Fruit fly (Drosophila melanogaster) whole organism: ENCODE measurements around the gene Septin4.

Source experiments
- CG8478 ChIP-seq: fragments of >200 bp; optimal IDR thresholded peaks from 2 replicates; lab custom pipeline; 2018; ENCODE audit warnings: inconsistent platforms
- Dll ChIP-seq: fragments of >200 bp; optimal IDR thresholded peaks from 2 replicates; lab custom pipeline; 2017
- EcR ChIP-seq, 2 experiments: fragments of >200 bp; optimal IDR thresholded peaks; 2 replicates each; lab custom pipeline; 2017; ENCODE audit warnings: missing biosample characterization in 2 of 2, missing genetic modification characterization in 2 of 2, missing genetic modification reagents in 2 of 2
- pan ChIP-seq: fragments of >200 bp; optimal IDR thresholded peaks from 2 replicates; lab custom pipeline; 2017
- usp ChIP-seq: fragments of >200 bp; optimal IDR thresholded peaks from 2 replicates; lab custom pipeline; 2017; ENCODE audit warnings: missing biosample characterization, missing genetic modification characterization, mixed read lengths

DNA sequence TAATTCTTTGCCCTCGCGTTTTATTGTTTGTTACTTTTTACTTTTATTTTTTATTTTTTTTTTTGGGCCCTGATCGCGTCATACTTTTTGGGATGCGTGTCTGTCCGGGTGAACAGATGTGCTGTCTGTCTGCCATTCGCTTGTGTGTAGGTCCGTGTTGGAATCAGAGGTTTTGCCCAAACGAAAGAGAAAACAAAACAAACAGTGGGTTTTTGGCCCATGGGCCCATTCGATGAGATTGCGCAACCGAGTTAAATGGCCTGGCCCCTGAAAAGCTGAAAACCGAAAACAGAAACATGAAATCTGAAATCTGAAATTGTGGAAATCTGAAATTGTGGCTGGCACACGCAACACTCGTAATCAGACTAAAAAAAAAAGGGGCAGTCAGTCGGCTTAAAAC lies 49.5 kb downstream of the Septin4 start:
- no peak for TF ChIP-seq EcR (GFP tag; optimal IDR thresholded peaks at IDR 0.05; lab: Kevin White, UChicago)
- TF ChIP-seq usp (GFP tag; lab: Kevin White, UChicago), result no peak
- TF ChIP-seq pan (lab: Kevin White, UChicago), result no peak
- no peak for TF ChIP-seq Dll (lab: Kevin White, UChicago)
- no peak for TF ChIP-seq CG8478 (lab: Kevin White, UChicago)
